Worm (Caenorhabditis elegans) whole organism, young adult: Measurements from ENCODE around the gene pfkb-1.2.

Source experiments
- B0035.1 ChIP-seq: sonication (generic microtip); optimal IDR thresholded peaks from 2 replicates; lab custom pipeline; 2016; ENCODE audit warnings: missing genetic modification characterization, mild to moderate bottlenecking, missing compliant biosample characterization, missing genotype, missing genetic modification reagents
- C06A6.2 ChIP-seq: fragments of 200-800 bp; sonication (Bioruptor generic); conservative IDR thresholded peaks from 2 replicates; pipeline ENCODE4 v1.3.6; 2022; ENCODE audit warnings: missing genetic modification characterization, missing compliant biosample characterization
- F33H1.4 ChIP-seq: fragments of 200-800 bp; sonication (Bioruptor generic); IDR thresholded peaks from 2 replicates; pipeline ENCODE4 v1.3.6; 2022; ENCODE audit warnings: missing genetic modification reagents, missing genetic modification characterization, missing compliant biosample characterization
- F49E8.2 ChIP-seq: sonication (generic microtip); optimal IDR thresholded peaks from 3 replicates; lab custom pipeline; 2017; ENCODE audit warnings: missing genetic modification characterization, mild to moderate bottlenecking, missing compliant biosample characterization, antibody characterized with exemption, moderate library complexity; ENCODE audit not compliant: insufficient read depth
- F57A8.1 ChIP-seq: fragments of 200-800 bp; sonication (Bioruptor generic); optimal IDR thresholded peaks from 2 replicates; lab custom pipeline; 2018; ENCODE audit warnings: mild to moderate bottlenecking, missing genetic modification characterization, moderate library complexity, missing compliant biosample characterization
- K12H6.12 ChIP-seq: fragments of 200-800 bp; sonication (Bioruptor generic); optimal IDR thresholded peaks from 2 replicates; lab custom pipeline; 2018; ENCODE audit warnings: mild to moderate bottlenecking, missing genetic modification characterization, missing compliant biosample characterization
- Y56A3A.18 ChIP-seq: fragments of 200-800 bp; sonication (Bioruptor generic); IDR thresholded peaks from 2 replicates; pipeline ENCODE4 v1.3.6; 2022; ENCODE audit warnings: missing genetic modification reagents, missing genetic modification characterization, missing compliant biosample characterization
- aptf-3 ChIP-seq: fragments of 200-800 bp; sonication (Bioruptor generic); IDR thresholded peaks from 2 replicates; pipeline ENCODE4 v1.3.6; 2022; ENCODE audit warnings: missing genetic modification characterization, missing compliant biosample characterization
- athp-1 ChIP-seq: sonication (generic microtip); optimal IDR thresholded peaks from 2 replicates; lab custom pipeline; 2017; ENCODE audit warnings: mild to moderate bottlenecking, missing genetic modification characterization, missing compliant biosample characterization
- attf-3 ChIP-seq: fragments of 200-800 bp; sonication (Bioruptor generic); conservative IDR thresholded peaks from 2 replicates; pipeline ENCODE4 v1.3.6; 2022; ENCODE audit warnings: missing genetic modification reagents, missing genetic modification characterization, missing compliant biosample characterization
- attf-5 ChIP-seq: fragments of 200-800 bp; sonication (Bioruptor generic); optimal IDR thresholded peaks from 2 replicates; lab custom pipeline; 2018; ENCODE audit warnings: mild to moderate bottlenecking, missing genetic modification characterization, missing compliant biosample characterization
- ccch-3 ChIP-seq: fragments of 200-800 bp; sonication (Bioruptor generic); optimal IDR thresholded peaks from 2 replicates; lab custom pipeline; 2018; ENCODE audit warnings: mild to moderate bottlenecking, missing genetic modification characterization, missing compliant biosample characterization
- die-1 ChIP-seq: sonication (generic microtip); optimal IDR thresholded peaks from 2 replicates; lab custom pipeline; 2016; ENCODE audit warnings: missing genotype, mild to moderate bottlenecking, missing genetic modification characterization, missing compliant biosample characterization
- dpl-1 ChIP-seq: fragments of 150-350 bp; optimal IDR thresholded peaks from 2 replicates; lab custom pipeline; 2014; ENCODE audit warnings: missing biosample characterization, missing genetic modification reagents, missing genetic modification characterization
- hlh-26 ChIP-seq: fragments of 200-800 bp; sonication (Bioruptor generic); conservative IDR thresholded peaks from 2 replicates; pipeline ENCODE4 v1.3.6; 2022; ENCODE audit warnings: missing genetic modification reagents, missing genetic modification characterization, missing compliant biosample characterization
- lin-35 ChIP-seq, 3 experiments: fragments of 150-350 bp in 2 of 3; sonication (generic microtip) in 1 of 3; optimal IDR thresholded peaks; 2 replicates each; lab custom pipeline; 2014 to 2018; ENCODE audit warnings: missing biosample characterization in 3 of 3, missing genetic modification characterization in 3 of 3, missing genetic modification reagents in 3 of 3
- lin-40 ChIP-seq: sonication (generic microtip); optimal IDR thresholded peaks from 2 replicates; lab custom pipeline; 2016; ENCODE audit warnings: missing genetic modification characterization, mild to moderate bottlenecking, missing compliant biosample characterization, missing genotype, missing genetic modification reagents
- lsy-27 ChIP-seq: sonication (generic microtip); optimal IDR thresholded peaks from 2 replicates; lab custom pipeline; 2017; ENCODE audit warnings: missing genetic modification characterization, mild to moderate bottlenecking, missing compliant biosample characterization, antibody characterized with exemption, missing genotype, borderline replicate concordance; ENCODE audit not compliant: insufficient read depth
- madf-10 ChIP-seq: sonication (generic microtip); optimal IDR thresholded peaks from 2 replicates; lab custom pipeline; 2016; ENCODE audit warnings: mild to moderate bottlenecking, missing genetic modification characterization, missing compliant biosample characterization
- madf-6 ChIP-seq: fragments of 200-800 bp; sonication (Bioruptor generic); IDR thresholded peaks from 2 replicates; pipeline ENCODE4 v1.3.6; 2022; ENCODE audit warnings: missing genetic modification reagents, missing genetic modification characterization, missing compliant biosample characterization
- madf-8 ChIP-seq: fragments of 200-800 bp; sonication (Bioruptor generic); conservative IDR thresholded peaks from 2 replicates; pipeline ENCODE4 v1.3.6; 2022; ENCODE audit warnings: missing genetic modification reagents, missing genetic modification characterization, missing compliant biosample characterization
- rec-8 ChIP-seq, 2 experiments: sonication (generic microtip); optimal IDR thresholded peaks; 2 replicates each; lab custom pipeline; 2016; ENCODE audit warnings: mild to moderate bottlenecking in 2 of 2, missing genetic modification characterization in 2 of 2, missing genetic modification reagents in 2 of 2, missing genotype in 2 of 2, missing biosample characterization in 1 of 2, missing compliant biosample characterization in 1 of 2, moderate library complexity in 1 of 2
- snpc-1.1 ChIP-seq: sonication (generic microtip); optimal IDR thresholded peaks from 2 replicates; lab custom pipeline; 2017; ENCODE audit warnings: missing genetic modification characterization, mild to moderate bottlenecking, missing compliant biosample characterization, antibody characterized with exemption, moderate library complexity, missing genotype, missing genetic modification reagents; ENCODE audit not compliant: insufficient read depth
- snpc-3.4 ChIP-seq: sonication (generic microtip); optimal IDR thresholded peaks from 2 replicates; lab custom pipeline; 2017; ENCODE audit warnings: missing genetic modification characterization, mild to moderate bottlenecking, missing compliant biosample characterization, antibody characterized with exemption, moderate library complexity, missing genotype, missing genetic modification reagents
- snpc-4 ChIP-seq, 5 experiments: fragments of 150-350 bp in 1 of 5; sonication (generic microtip) in 4 of 5; optimal IDR thresholded peaks; 2 replicates each; lab custom pipeline; 2014 to 2018; ENCODE audit warnings: missing genetic modification characterization in 5 of 5, missing biosample characterization in 3 of 5, antibody characterized with exemption in 2 of 5, mild to moderate bottlenecking in 2 of 5, missing compliant biosample characterization in 2 of 5, missing genotype in 2 of 5, moderate library complexity in 2 of 5, missing genetic modification reagents in 1 of 5
- tbp1 ChIP-seq: fragments of 200-800 bp; sonication (Bioruptor generic); optimal IDR thresholded peaks from 2 replicates; lab custom pipeline; 2018; ENCODE audit warnings: mild to moderate bottlenecking, missing genetic modification characterization, missing compliant biosample characterization
- xnd-1 ChIP-seq: sonication (generic microtip); optimal IDR thresholded peaks from 2 replicates; lab custom pipeline; 2016; ENCODE audit warnings: missing genotype, missing genetic modification reagents, missing genetic modification characterization, missing compliant biosample characterization
- zfh-2 ChIP-seq: fragments of 200-800 bp; sonication (Bioruptor generic); conservative IDR thresholded peaks from 2 replicates; pipeline ENCODE4 v1.3.6; 2022; ENCODE audit warnings: missing genetic modification reagents, missing genetic modification characterization, missing compliant biosample characterization
- ztf-26 ChIP-seq: sonication (generic microtip); optimal IDR thresholded peaks from 2 replicates; lab custom pipeline; 2017; ENCODE audit warnings: missing genetic modification characterization, missing compliant biosample characterization

The pfkb-1.2 gene

ce11 chrIV:5949964-5950363 is 8.2 kb downstream of the pfkb-1.2 start:
- TF ChIP-seq tbp1 (GFP tag; lab: Kevin White, UChicago) (peak; percentile 36), C06A6.2 (GFP tag; lab: Robert Waterston, UW) (no peak), snpc-4 (GFP tag; optimal IDR thresholded peaks at IDR 0.05; lab: Kevin White, UChicago) (peak; percentile 87), snpc-4 (tag; optimal IDR thresholded peaks at IDR 0.05; lab: Kevin White, UChicago) (peak; percentile 81 to 98 (median 95)), F49E8.2 (tag; lab: Kevin White, UChicago) (no peak), zfh-2 (GFP tag; lab: Robert Waterston, UW) (no peak), Y56A3A.18 (GFP tag; lab: Robert Waterston, UW) (no peak), snpc-1.1 (tag; lab: Kevin White, UChicago) (peak; percentile 89), snpc-3.4 (tag; lab: Kevin White, UChicago) (peak; percentile 79), F57A8.1 (GFP tag; lab: Kevin White, UChicago) (no peak)
- TF ChIP-seq, all 124 proteins: peak for 4

DNA sequence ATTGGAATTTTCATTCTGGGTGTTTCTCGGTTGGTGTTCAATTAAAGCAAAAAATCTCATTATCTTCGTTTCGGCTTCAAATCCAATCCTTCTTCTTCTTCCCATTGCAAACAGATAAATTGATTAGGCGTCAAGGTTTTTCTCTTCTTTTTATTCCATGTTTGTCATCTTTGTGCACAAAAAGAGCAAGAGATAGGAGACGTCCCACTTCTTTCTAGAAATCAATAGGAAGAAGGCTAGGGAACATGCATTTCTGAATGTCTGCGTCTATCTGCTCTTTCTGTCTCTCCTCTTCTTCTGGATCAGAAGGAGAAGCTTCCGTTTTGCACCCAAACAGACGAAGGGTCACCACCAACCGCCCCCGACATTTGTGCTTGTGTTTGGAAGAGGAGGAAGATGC is 11.2 kb downstream of the pfkb-1.2 start:
- TF ChIP-seq K12H6.12 (tag; lab: Kevin White, UChicago) (peak; percentile 30), lin-35 (GFP tag; optimal IDR thresholded peaks at IDR 0.05; lab: Kevin White, UChicago) (peak in 1 of 3 experiments; percentile 36), lin-40 (tag; lab: Kevin White, UChicago) (peak; percentile 32), madf-10 (tag; lab: Kevin White, UChicago) (no peak)

DNA sequence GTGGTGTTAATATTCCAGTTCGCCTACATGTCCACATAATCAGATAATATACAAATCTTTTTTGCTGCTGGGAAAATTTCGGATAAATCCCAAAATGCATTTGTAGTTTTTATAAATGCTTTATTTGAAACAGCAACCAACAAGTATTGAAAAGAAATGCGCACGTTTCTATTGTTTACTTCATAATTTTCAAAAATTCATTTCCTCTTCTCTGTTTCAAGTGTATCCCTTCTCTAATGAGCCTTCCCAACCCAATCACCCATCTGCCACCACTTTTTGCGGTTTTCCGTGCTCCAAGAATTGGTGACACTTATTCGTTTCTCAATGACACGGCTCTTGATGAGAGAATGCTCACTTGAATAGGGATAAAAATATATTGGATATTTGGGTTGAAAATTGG is 13.0 kb downstream of the pfkb-1.2 start:
- TF ChIP-seq B0035.1 (tag; lab: Kevin White, UChicago) (no peak), die-1 (tag; lab: Kevin White, UChicago) (no peak), dpl-1 (GFP tag; lab: Kevin White, UChicago) (no peak), athp-1 (no peak), madf-8 (GFP tag; lab: Robert Waterston, UW) (no peak), Y56A3A.18 (GFP tag; lab: Robert Waterston, UW) (no peak), hlh-26 (GFP tag; lab: Robert Waterston, UW) (no peak), ztf-26 (no peak), ccch-3 (no peak), F33H1.4 (GFP tag; lab: Robert Waterston, UW) (no peak), C06A6.2 (GFP tag; lab: Robert Waterston, UW) (no peak), attf-3 (no peak)

ce11 chrIV:5959951-5960350 is 18.2 kb downstream of the pfkb-1.2 start:
- TF ChIP-seq rec-8 (tag; optimal IDR thresholded peaks at IDR 0.05; lab: Kevin White, UChicago) = no peak
- TF ChIP-seq snpc-3.4 (tag; lab: Kevin White, UChicago) = no peak
- no peak for TF ChIP-seq die-1 (tag; lab: Kevin White, UChicago)
- no peak for TF ChIP-seq lsy-27
- TF ChIP-seq attf-5 (GFP tag; lab: Kevin White, UChicago) = no peak
- TF ChIP-seq F33H1.4 (GFP tag; lab: Robert Waterston, UW) = no peak
- TF ChIP-seq aptf-3 (GFP tag; lab: Robert Waterston, UW) = no peak
- TF ChIP-seq madf-6 = no peak
- no peak for TF ChIP-seq F49E8.2 (tag; lab: Kevin White, UChicago)
- TF ChIP-seq xnd-1 (tag; lab: Kevin White, UChicago) = no peak
